Fruit fly (Drosophila melanogaster) whole organism, prepupa: Measurements from ENCODE around the gene Antp.

Source experiments
- Blimp-1 ChIP-seq: fragments of 200-800 bp; sonication (Bioruptor generic); optimal IDR thresholded peaks from 3 replicates; lab custom pipeline; 2017; ENCODE audit warnings: missing biosample characterization, missing genetic modification characterization, mild to moderate bottlenecking, moderate library complexity, missing genetic modification reagents
- CG10631 ChIP-seq: fragments of 200-800 bp; sonication (Bioruptor generic); optimal IDR thresholded peaks from 2 replicates; lab custom pipeline; 2016; ENCODE audit warnings: missing biosample characterization, missing genetic modification characterization
- CG10669 ChIP-seq: fragments of 200-800 bp; sonication (Bioruptor generic); optimal IDR thresholded peaks from 3 replicates; lab custom pipeline; 2018; ENCODE audit warnings: missing biosample characterization, mild to moderate bottlenecking, missing genetic modification characterization, moderate library complexity
- CG15336 ChIP-seq: fragments of 200-800 bp; sonication (Bioruptor generic); IDR thresholded peaks from 2 replicates; pipeline ENCODE4 v1.3.6; 2022; ENCODE audit warnings: missing biosample characterization, missing genetic modification characterization
- CG1621 ChIP-seq: fragments of 200-800 bp; sonication (Bioruptor generic); optimal IDR thresholded peaks from 3 replicates; lab custom pipeline; 2018; ENCODE audit warnings: missing biosample characterization, mild to moderate bottlenecking, missing genetic modification characterization
- CG16779 ChIP-seq: fragments of 200-800 bp; sonication (Bioruptor generic); optimal IDR thresholded peaks from 3 replicates; lab custom pipeline; 2017; ENCODE audit warnings: missing biosample characterization, mild to moderate bottlenecking, missing genetic modification characterization
- CG3032 ChIP-seq: fragments of 200-800 bp; optimal IDR thresholded peaks from 2 replicates; lab custom pipeline; 2019; ENCODE audit warnings: missing biosample characterization, mild to moderate bottlenecking, missing genetic modification characterization, moderate library complexity
- CG31627 ChIP-seq: fragments of 200-800 bp; sonication (Bioruptor generic); optimal IDR thresholded peaks from 3 replicates; lab custom pipeline; 2016; ENCODE audit warnings: missing biosample characterization, missing genetic modification characterization
- CG32006 ChIP-seq: fragments of 200-800 bp; sonication (Bioruptor generic); optimal IDR thresholded peaks from 3 replicates; lab custom pipeline; 2017; ENCODE audit warnings: missing biosample characterization, mild to moderate bottlenecking, missing genetic modification characterization
- CG34406 ChIP-seq: fragments of 200-800 bp; sonication (Bioruptor generic); optimal IDR thresholded peaks from 3 replicates; lab custom pipeline; 2016; ENCODE audit warnings: missing biosample characterization, missing genetic modification characterization
- CG4318 ChIP-seq: fragments of 200-800 bp; sonication (Bioruptor generic); optimal IDR thresholded peaks from 3 replicates; lab custom pipeline; 2017; ENCODE audit warnings: missing biosample characterization, mild to moderate bottlenecking, missing genetic modification characterization
- CG6163 ChIP-seq: fragments of 200-800 bp; sonication (Bioruptor generic); IDR thresholded peaks from 3 replicates; pipeline ENCODE4 v1.3.6; 2022; ENCODE audit warnings: missing biosample characterization, missing genetic modification characterization
- CG6854 ChIP-seq: fragments of 200-800 bp; sonication (Bioruptor generic); optimal IDR thresholded peaks from 2 replicates; lab custom pipeline; 2017; ENCODE audit warnings: missing biosample characterization, mild to moderate bottlenecking, missing genetic modification characterization
- CG7368 ChIP-seq: fragments of 200-800 bp; sonication (Bioruptor generic); optimal IDR thresholded peaks from 3 replicates; lab custom pipeline; 2016; ENCODE audit warnings: missing biosample characterization, missing genetic modification characterization
- CG8119 ChIP-seq: fragments of 200-800 bp; sonication (Bioruptor generic); IDR thresholded peaks from 3 replicates; pipeline ENCODE4 v1.3.6; 2022; ENCODE audit warnings: missing biosample characterization, missing genetic modification characterization
- CG8319 ChIP-seq: fragments of 200-800 bp; sonication (Bioruptor generic); optimal IDR thresholded peaks from 3 replicates; lab custom pipeline; 2016; ENCODE audit warnings: missing biosample characterization, missing genetic modification characterization
- CG8632 ChIP-seq: fragments of 200-800 bp; sonication (Bioruptor generic); optimal IDR thresholded peaks from 3 replicates; lab custom pipeline; 2016; ENCODE audit warnings: missing biosample characterization, missing genetic modification characterization
- Eip75B ChIP-seq: fragments of 200-800 bp; sonication (Bioruptor generic); optimal IDR thresholded peaks from 3 replicates; lab custom pipeline; 2016; ENCODE audit warnings: missing biosample characterization, missing genetic modification characterization
- Eip78C ChIP-seq: fragments of 200-800 bp; sonication (Bioruptor generic); peaks from one replicate; lab custom pipeline; 2016; ENCODE audit warnings: missing biosample characterization, missing genetic modification characterization
- Ets21C ChIP-seq: fragments of 200-800 bp; sonication (Bioruptor generic); optimal IDR thresholded peaks from 3 replicates; lab custom pipeline; 2016; ENCODE audit warnings: missing biosample characterization, missing genetic modification characterization
- Ets96B ChIP-seq: fragments of 200-800 bp; optimal IDR thresholded peaks from 2 replicates; lab custom pipeline; 2019; ENCODE audit warnings: missing biosample characterization, mild to moderate bottlenecking, missing genetic modification characterization, moderate library complexity
- Gug ChIP-seq: fragments of 200-800 bp; sonication (Bioruptor generic); IDR thresholded peaks from 2 replicates; pipeline ENCODE4 v1.3.6; 2022; ENCODE audit warnings: missing biosample characterization, missing genetic modification characterization
- Hr38 ChIP-seq: sonication (Bioruptor generic); optimal IDR thresholded peaks from 2 replicates; lab custom pipeline; 2016; ENCODE audit warnings: missing biosample characterization, missing genetic modification characterization
- Hr4 ChIP-seq: fragments of 200-800 bp; sonication (Bioruptor generic); optimal IDR thresholded peaks from 3 replicates; lab custom pipeline; 2016; ENCODE audit warnings: missing biosample characterization, missing genetic modification characterization
- Lpt ChIP-seq: fragments of 200-800 bp; sonication (Bioruptor generic); optimal IDR thresholded peaks from 3 replicates; lab custom pipeline; 2016; ENCODE audit warnings: missing biosample characterization, missing genetic modification characterization
- Met ChIP-seq: fragments of 200-800 bp; sonication (Bioruptor generic); optimal IDR thresholded peaks from 3 replicates; lab custom pipeline; 2016; ENCODE audit warnings: missing biosample characterization, missing genetic modification characterization
- OdsH ChIP-seq: fragments of 200-800 bp; sonication (Bioruptor generic); optimal IDR thresholded peaks from 3 replicates; lab custom pipeline; 2016; ENCODE audit warnings: missing biosample characterization, missing genetic modification characterization
- Sox102F ChIP-seq: fragments of 200-800 bp; sonication (Bioruptor generic); optimal IDR thresholded peaks from 2 replicates; lab custom pipeline; 2016; ENCODE audit warnings: missing biosample characterization, mild to moderate bottlenecking, missing genetic modification characterization
- Sox15 ChIP-seq: fragments of 200-800 bp; sonication (Bioruptor generic); optimal IDR thresholded peaks from 3 replicates; lab custom pipeline; 2016; ENCODE audit warnings: missing biosample characterization, missing genetic modification characterization
- achi ChIP-seq: fragments of 200-800 bp; sonication (Bioruptor generic); optimal IDR thresholded peaks from 3 replicates; lab custom pipeline; 2016; ENCODE audit warnings: missing biosample characterization, missing genetic modification characterization
- acj6 ChIP-seq: fragments of 200-800 bp; sonication (Bioruptor generic); optimal IDR thresholded peaks from 3 replicates; lab custom pipeline; 2016; ENCODE audit warnings: missing biosample characterization, missing genetic modification characterization
- cyc ChIP-seq: fragments of 200-800 bp; sonication (Bioruptor generic); optimal IDR thresholded peaks from 3 replicates; lab custom pipeline; 2016; ENCODE audit warnings: missing biosample characterization, missing genetic modification characterization
- dac ChIP-seq: fragments of 200-800 bp; sonication (Bioruptor generic); optimal IDR thresholded peaks from 2 replicates; lab custom pipeline; 2017; ENCODE audit warnings: missing biosample characterization, mild to moderate bottlenecking, missing genetic modification characterization
- eg ChIP-seq: fragments of 200-800 bp; sonication (Bioruptor generic); IDR thresholded peaks from 3 replicates; pipeline ENCODE4 v1.3.6; 2022; ENCODE audit warnings: missing biosample characterization, missing genetic modification characterization
- esn ChIP-seq: fragments of 200-800 bp; sonication (Bioruptor generic); optimal IDR thresholded peaks from 2 replicates; lab custom pipeline; 2016; ENCODE audit warnings: missing biosample characterization, mild to moderate bottlenecking, missing genetic modification characterization, moderate library complexity
- fd59A ChIP-seq: fragments of 200-800 bp; sonication (Bioruptor generic); optimal IDR thresholded peaks from 2 replicates; lab custom pipeline; 2017; ENCODE audit warnings: missing biosample characterization, mild to moderate bottlenecking, missing genetic modification characterization, missing genetic modification reagents
- fd85E ChIP-seq: fragments of 200-800 bp; sonication (Bioruptor generic); optimal IDR thresholded peaks from 3 replicates; lab custom pipeline; 2016; ENCODE audit warnings: missing biosample characterization, missing genetic modification characterization
- fkh ChIP-seq: fragments of 200-800 bp; sonication (Bioruptor generic); optimal IDR thresholded peaks from 3 replicates; lab custom pipeline; 2017; ENCODE audit warnings: missing biosample characterization, mild to moderate bottlenecking, missing genetic modification characterization, moderate library complexity
- net ChIP-seq: fragments of 200-800 bp; sonication (Bioruptor generic); optimal IDR thresholded peaks from 3 replicates; lab custom pipeline; 2016; ENCODE audit warnings: missing biosample characterization, missing genetic modification characterization
- pdm3 ChIP-seq: fragments of 200-800 bp; sonication (Bioruptor generic); optimal IDR thresholded peaks from 3 replicates; lab custom pipeline; 2016; ENCODE audit warnings: missing biosample characterization, missing genetic modification characterization
- ss ChIP-seq, 2 experiments: fragments of 200-800 bp; sonication (Bioruptor generic); optimal IDR thresholded peaks; 2 replicates in 1 of 2; 3 replicates in 1 of 2; lab custom pipeline; 2017 to 2018; ENCODE audit warnings: mild to moderate bottlenecking in 2 of 2, missing biosample characterization in 2 of 2, missing genetic modification characterization in 2 of 2, moderate library complexity in 1 of 2
- svp ChIP-seq: fragments of 200-800 bp; sonication (Bioruptor generic); peaks from one replicate; lab custom pipeline; 2016; ENCODE audit warnings: missing biosample characterization, missing genetic modification characterization
- topi ChIP-seq: fragments of 200-800 bp; sonication (Bioruptor generic); optimal IDR thresholded peaks from 3 replicates; lab custom pipeline; 2016; ENCODE audit warnings: missing biosample characterization, missing genetic modification characterization

Gene Antp

DNA sequence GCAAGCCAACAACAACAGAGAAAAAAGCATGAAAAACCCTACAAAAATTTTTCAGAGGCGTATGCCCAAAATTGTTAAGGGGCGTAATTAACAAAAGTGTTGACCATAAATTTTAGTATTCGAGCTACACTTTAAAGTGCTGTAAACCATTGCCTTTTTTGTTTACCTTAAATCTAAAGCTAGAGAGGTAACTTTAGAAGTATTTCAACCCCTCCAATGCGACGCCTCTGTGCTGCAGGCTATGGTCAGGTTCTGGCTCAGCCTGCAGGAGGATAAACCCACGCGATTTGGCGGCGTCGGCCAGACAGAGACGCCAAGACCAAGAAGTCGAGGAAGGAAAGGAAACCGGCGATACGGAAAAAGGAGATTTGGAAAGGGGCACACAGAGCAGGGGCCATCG, 84.6 kb downstream of the Antp start (continued):
- peak; percentile 89 to 94 for TF ChIP-seq ss (GFP tag; optimal IDR thresholded peaks at IDR 0.05; lab: Kevin White, UChicago)
- TF ChIP-seq svp = peak; percentile 96
- TF ChIP-seq CG31627 (GFP tag; lab: Kevin White, UChicago) = peak; percentile 89
- TF ChIP-seq esn (GFP tag; lab: Kevin White, UChicago) = peak; percentile 93
- TF ChIP-seq pdm3 = peak; percentile 84
- TF ChIP-seq CG32006 (GFP tag; lab: Kevin White, UChicago) = peak; percentile 42
- peak; percentile 92 for TF ChIP-seq Ets96B (tag; lab: Kevin White, UChicago)
- TF ChIP-seq OdsH (GFP tag; lab: Kevin White, UChicago) = peak; percentile 82
- peak; percentile 94 for TF ChIP-seq CG3032
- peak; percentile 48 for TF ChIP-seq fd85E (GFP tag; lab: Kevin White, UChicago)
- TF ChIP-seq CG4318 (GFP tag; lab: Kevin White, UChicago) = no peak
- peak; percentile 82 for TF ChIP-seq Blimp-1 (GFP tag; lab: Kevin White, UChicago)
- no peak for TF ChIP-seq CG15336 (GFP tag; lab: Robert Waterston, UW)
- TF ChIP-seq Sox102F (GFP tag; lab: Kevin White, UChicago) = peak; percentile 89
- peak; percentile 94 for TF ChIP-seq Eip75B (GFP tag; lab: Kevin White, UChicago)
- peak; percentile 71 for TF ChIP-seq net (GFP tag; lab: Kevin White, UChicago)
- TF ChIP-seq Gug (GFP tag; lab: Robert Waterston, UW) = peak; percentile 48
- TF ChIP-seq CG8319 (GFP tag; lab: Kevin White, UChicago) = peak; percentile 85
- no peak for TF ChIP-seq Hr38 (GFP tag; lab: Kevin White, UChicago)
- TF ChIP-seq CG6163 (GFP tag; lab: Robert Waterston, UW) = peak; percentile 92
- TF ChIP-seq Ets21C (GFP tag; lab: Kevin White, UChicago) = peak; percentile 84
- peak; percentile 1 for TF ChIP-seq fkh (GFP tag; lab: Kevin White, UChicago)
- peak; percentile 50; the same call in 2 of the 3 replicates for TF ChIP-seq CG8119
- peak; percentile 85 for TF ChIP-seq acj6 (GFP tag; lab: Kevin White, UChicago)
- 0 out of 3 replicates have a peak, but pooled peaks have one; percentile 34 for TF ChIP-seq eg
- TF ChIP-seq cyc (GFP tag; lab: Kevin White, UChicago) = peak; percentile 93
- no peak for TF ChIP-seq dac (GFP tag; lab: Kevin White, UChicago)
- peak; percentile 97 for TF ChIP-seq Eip78C (GFP tag; lab: Kevin White, UChicago)
- peak; percentile 80 for TF ChIP-seq CG16779
- peak; percentile 61 for TF ChIP-seq Lpt (GFP tag; lab: Kevin White, UChicago)
- TF ChIP-seq Sox15 = peak; percentile 68
- peak; percentile 90 for TF ChIP-seq Met
- peak; percentile 4 for TF ChIP-seq Hr4 (GFP tag; lab: Kevin White, UChicago)
- TF ChIP-seq topi (GFP tag; lab: Kevin White, UChicago) = peak; percentile 94
- peak; percentile 93 for TF ChIP-seq CG10669
- TF ChIP-seq CG10631 (GFP tag; lab: Kevin White, UChicago) = peak; percentile 90
- peak; percentile 87 for TF ChIP-seq fd59A
- peak; percentile 84 for TF ChIP-seq CG7368 (GFP tag; lab: Kevin White, UChicago)
- peak; percentile 90 for TF ChIP-seq CG1621 (tag; lab: Kevin White, UChicago)
- TF ChIP-seq CG34406 = peak; percentile 79
- TF ChIP-seq CG6854 (GFP tag; lab: Kevin White, UChicago) = peak; percentile 94
- peak; percentile 82 for TF ChIP-seq CG8632 (GFP tag; lab: Kevin White, UChicago)
- peak; percentile 83 for TF ChIP-seq achi (GFP tag; lab: Kevin White, UChicago)
